Fruit fly (Drosophila melanogaster): ENCODE measurements around the gene GstO1.

dm6 chr3L:8538355-8538754 is 13.7 kb upstream of the GstO1 start:
- TF ChIP-seq cic (GFP tag; optimal IDR thresholded peaks at IDR 0.05) (no peak), ovo (GFP tag; optimal IDR thresholded peaks at IDR 0.05) (no peak)
